Worm (Caenorhabditis elegans) whole organism, early embryonic: ENCODE measurements around the gene msp-50.

Source experiments
- B0310.2 ChIP-seq: sonication (generic microtip); optimal IDR thresholded peaks from 2 replicates; lab custom pipeline; 2016; ENCODE audit warnings: mild to moderate bottlenecking, missing genetic modification characterization, missing compliant biosample characterization
- F13C5.2 ChIP-seq: sonication (generic microtip); optimal IDR thresholded peaks from 2 replicates; lab custom pipeline; 2017; ENCODE audit warnings: mild to moderate bottlenecking, missing genetic modification characterization, inconsistent platforms, missing compliant biosample characterization
- ama-1 ChIP-seq: fragments of 150-350 bp; optimal IDR thresholded peaks from 2 replicates; lab custom pipeline; 2014
- flt-1 ChIP-seq: fragments of 200-800 bp; sonication (Bioruptor generic); IDR thresholded peaks from 2 replicates; pipeline ENCODE4 v1.3.6; 2022; ENCODE audit warnings: missing genetic modification characterization, missing compliant biosample characterization
- hmg-4 ChIP-seq: fragments of 200-800 bp; sonication (Bioruptor generic); optimal IDR thresholded peaks from 2 replicates; lab custom pipeline; 2018; ENCODE audit warnings: mild to moderate bottlenecking, missing genetic modification characterization, missing compliant biosample characterization
- sea-1 ChIP-seq: fragments of 200-800 bp; sonication (Bioruptor generic); conservative IDR thresholded peaks from 2 replicates; pipeline ENCODE4 v1.3.6; 2022; ENCODE audit warnings: missing genetic modification characterization, missing compliant biosample characterization
- tbx-11 ChIP-seq: fragments of 200-800 bp; sonication (Bioruptor generic); IDR thresholded peaks from 2 replicates; pipeline ENCODE4 v1.3.6; 2022; ENCODE audit warnings: missing genetic modification characterization, missing compliant biosample characterization

DNA sequence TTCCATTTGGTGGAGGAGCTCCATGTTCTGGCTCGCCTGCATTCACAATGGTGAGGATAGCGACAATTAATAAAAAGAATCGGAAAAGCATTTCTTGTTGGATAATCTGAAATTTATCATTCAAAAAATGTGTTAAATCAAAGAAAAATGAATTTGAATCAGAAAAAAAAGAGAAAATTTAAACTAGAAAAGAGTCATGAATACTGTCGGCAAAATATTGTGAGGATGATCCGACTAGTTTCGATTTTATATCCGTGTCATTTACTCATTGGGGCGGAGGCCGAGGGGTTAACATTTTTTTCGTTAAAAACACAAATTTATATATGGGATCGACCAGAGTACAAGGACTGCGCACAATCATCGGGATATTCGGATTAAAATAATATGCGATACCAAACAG lies 21.7 kb upstream of the msp-50 start, which contains the start of gene C27D6.12:
- no peak for TF ChIP-seq hmg-4
- no peak for TF ChIP-seq F13C5.2 (tag; lab: Kevin White, UChicago)
- TF ChIP-seq flt-1 (GFP tag; lab: Robert Waterston, UW): no peak
- TF ChIP-seq B0310.2 (tag; lab: Kevin White, UChicago): no peak
- no peak for TF ChIP-seq tbx-11 (GFP tag; lab: Robert Waterston, UW)
- no peak for TF ChIP-seq sea-1 (GFP tag; lab: Robert Waterston, UW)
- TF ChIP-seq ama-1 (lab: Kevin White, UChicago): no peak
